Worm (Caenorhabditis elegans) whole organism, L2 larva: Measurements from ENCODE around the gene dgk-1.

Source experiments
- elt-3 ChIP-seq: sonication (generic microtip); optimal IDR thresholded peaks from 2 replicates; lab custom pipeline; 2017; ENCODE audit warnings: missing biosample characterization, missing genetic modification characterization
- lin-13 ChIP-seq: fragments of 150-350 bp; optimal IDR thresholded peaks from 2 replicates; lab custom pipeline; 2014; ENCODE audit warnings: missing biosample characterization, missing genetic modification reagents, missing genetic modification characterization
- mdl-1 ChIP-seq, 2 experiments: fragments of 150-350 bp in 1 of 2; sonication (generic microtip) in 1 of 2; optimal IDR thresholded peaks; 2 replicates each; lab custom pipeline; 2017; ENCODE audit warnings: missing biosample characterization in 2 of 2, missing genetic modification characterization in 2 of 2
- nhr-11 ChIP-seq: fragments of 150-350 bp; optimal IDR thresholded peaks from 2 replicates; lab custom pipeline; 2014; ENCODE audit warnings: missing biosample characterization, missing genetic modification characterization
- nhr-129 ChIP-seq: fragments of 150-350 bp; optimal IDR thresholded peaks from 2 replicates; lab custom pipeline; 2014; ENCODE audit warnings: missing biosample characterization, missing genetic modification characterization
- nhr-21 ChIP-seq: fragments of 150-350 bp; optimal IDR thresholded peaks from 2 replicates; lab custom pipeline; 2014; ENCODE audit warnings: missing biosample characterization, missing genetic modification characterization
- nhr-25 ChIP-seq: fragments of 150-350 bp; sonication (generic microtip); optimal IDR thresholded peaks from 3 replicates; lab custom pipeline; 2014; ENCODE audit warnings: missing biosample characterization, missing genetic modification characterization
- sma-9 ChIP-seq, 2 experiments: fragments of 150-350 bp in 1 of 2; sonication (generic microtip) in 1 of 2; optimal IDR thresholded peaks; 2 replicates each; lab custom pipeline; 2014 to 2016; ENCODE audit warnings: missing genetic modification characterization in 2 of 2, mild to moderate bottlenecking in 1 of 2, missing biosample characterization in 1 of 2, missing compliant biosample characterization in 1 of 2, missing genetic modification reagents in 1 of 2, moderate library complexity in 1 of 2
- snpc-4 ChIP-seq: fragments of 150-350 bp; optimal IDR thresholded peaks from 2 replicates; lab custom pipeline; 2014; ENCODE audit warnings: missing biosample characterization, missing genetic modification characterization
- unc-62 ChIP-seq: fragments of 150-350 bp; optimal IDR thresholded peaks from 2 replicates; lab custom pipeline; 2014; ENCODE audit warnings: missing biosample characterization, missing genetic modification reagents, missing genetic modification characterization

DNA sequence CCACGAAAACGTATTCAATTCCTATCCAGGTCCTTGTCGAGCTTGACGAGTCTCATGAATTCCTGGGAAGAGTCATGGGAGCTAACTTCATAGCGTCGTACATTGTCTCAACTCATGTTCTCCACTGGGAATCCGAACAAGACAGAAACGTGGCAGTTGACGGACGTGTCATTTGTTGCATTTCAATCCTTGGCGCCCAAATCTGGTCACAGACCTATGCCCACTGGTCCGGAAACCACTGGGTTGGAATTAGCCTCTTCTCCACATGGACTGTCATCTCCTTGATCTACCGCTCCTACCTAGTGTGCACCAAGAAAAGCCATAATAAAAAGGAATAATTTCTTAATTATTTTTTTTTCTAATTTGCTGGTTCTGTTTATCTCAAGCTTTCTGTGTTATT lies 8.7 kb downstream of the dgk-1 start:
- no peak for TF ChIP-seq elt-3 (tag; lab: Kevin White, UChicago)
- TF ChIP-seq snpc-4 (tag; lab: Kevin White, UChicago): no peak
- no peak for TF ChIP-seq nhr-129 (tag; lab: Kevin White, UChicago)
- no peak for TF ChIP-seq unc-62 (GFP tag; lab: Kevin White, UChicago)
- no peak for TF ChIP-seq lin-13 (GFP tag; lab: Kevin White, UChicago)
- TF ChIP-seq sma-9 (GFP tag; optimal IDR thresholded peaks at IDR 0.05; lab: Kevin White, UChicago): no peak
- no peak for TF ChIP-seq sma-9 (tag; optimal IDR thresholded peaks at IDR 0.05; lab: Kevin White, UChicago)
- TF ChIP-seq nhr-25 (tag; lab: Kevin White, UChicago): no peak
- no peak for TF ChIP-seq mdl-1 (tag; optimal IDR thresholded peaks at IDR 0.05; lab: Kevin White, UChicago)
- TF ChIP-seq nhr-11 (tag; lab: Kevin White, UChicago): no peak
- TF ChIP-seq nhr-21 (tag; lab: Kevin White, UChicago): no peak
